Fruit fly (Drosophila melanogaster) whole organism, embryonic: ENCODE data around the gene Spase12.

Source experiments
- Adf1 ChIP-seq: fragments of 200-800 bp; sonication (Bioruptor generic); IDR thresholded peaks from 2 replicates; pipeline ENCODE4 v1.3.6; 2022; ENCODE audit warnings: missing biosample characterization, missing genetic modification characterization
- Awh ChIP-seq: fragments of 200-800 bp; sonication (Bioruptor generic); IDR thresholded peaks from 2 replicates; pipeline ENCODE4, ENCODE4 v1.3.6; 2022; ENCODE audit warnings: missing biosample characterization, missing genetic modification characterization
- BtbVII ChIP-seq: fragments of 200-800 bp; sonication (Bioruptor generic); optimal IDR thresholded peaks from 3 replicates; lab custom pipeline; 2017; ENCODE audit warnings: missing biosample characterization, mild to moderate bottlenecking, missing genetic modification characterization
- CG10543 ChIP-seq: fragments of 200-800 bp; sonication (Bioruptor generic); optimal IDR thresholded peaks from 3 replicates; lab custom pipeline; 2017; ENCODE audit warnings: missing biosample characterization, mild to moderate bottlenecking, missing genetic modification characterization, moderate library complexity
- CG11456 ChIP-seq: fragments of 200-800 bp; sonication (Bioruptor generic); IDR thresholded peaks from 3 replicates; pipeline ENCODE4 v1.3.6; 2022; ENCODE audit warnings: missing biosample characterization, missing genetic modification characterization
- CG13775 ChIP-seq: fragments of 200-800 bp; sonication (Bioruptor generic); optimal IDR thresholded peaks from 3 replicates; lab custom pipeline; 2017; ENCODE audit warnings: missing biosample characterization, mild to moderate bottlenecking, missing genetic modification characterization
- CG13894 ChIP-seq: fragments of 200-800 bp; sonication (Bioruptor generic); optimal IDR thresholded peaks from 3 replicates; lab custom pipeline; 2018; ENCODE audit warnings: missing biosample characterization, mild to moderate bottlenecking, missing genetic modification characterization, moderate library complexity
- CG1603 ChIP-seq: fragments of 200-800 bp; sonication (Bioruptor generic); optimal IDR thresholded peaks from 2 replicates; lab custom pipeline; 2019; ENCODE audit warnings: missing biosample characterization, mild to moderate bottlenecking, missing genetic modification characterization, moderate library complexity
- CG17186 ChIP-seq: fragments of 200-800 bp; sonication (Bioruptor generic); optimal IDR thresholded peaks from 3 replicates; lab custom pipeline; 2017; ENCODE audit warnings: missing biosample characterization, missing genetic modification reagents, missing genetic modification characterization
- CG17361 ChIP-seq: fragments of 200-800 bp; sonication (Bioruptor generic); IDR thresholded peaks from 3 replicates; pipeline ENCODE4 v1.3.6; 2022; ENCODE audit warnings: missing biosample characterization, missing genetic modification characterization
- CG17568 ChIP-seq: fragments of 200-800 bp; sonication (Bioruptor generic); optimal IDR thresholded peaks from 2 replicates; lab custom pipeline; 2018; ENCODE audit warnings: missing biosample characterization, mild to moderate bottlenecking, missing genetic modification characterization, moderate library complexity
- CG18011 ChIP-seq: fragments of 200-800 bp; sonication (Bioruptor generic); optimal IDR thresholded peaks from 2 replicates; lab custom pipeline; 2017; ENCODE audit warnings: missing biosample characterization, missing genetic modification characterization, mild to moderate bottlenecking, moderate library complexity, missing genotype
- CG18476 ChIP-seq: fragments of 200-800 bp; sonication (Bioruptor generic); optimal IDR thresholded peaks from 2 replicates; lab custom pipeline; 2016; ENCODE audit warnings: missing biosample characterization, mild to moderate bottlenecking, missing genetic modification characterization
- CG18619 ChIP-seq: fragments of 200-800 bp; sonication (Bioruptor generic); optimal IDR thresholded peaks from 3 replicates; lab custom pipeline; 2017; ENCODE audit warnings: missing biosample characterization, mild to moderate bottlenecking, missing genetic modification characterization
- CG18764 ChIP-seq: fragments of 200-800 bp; sonication (Bioruptor generic); optimal IDR thresholded peaks from 3 replicates; lab custom pipeline; 2016; ENCODE audit warnings: missing biosample characterization, missing genetic modification characterization
- CG34224 ChIP-seq: fragments of 200-800 bp; sonication (Bioruptor generic); IDR thresholded peaks from 3 replicates; pipeline ENCODE4 v1.3.6; 2022; ENCODE audit warnings: missing biosample characterization, missing genetic modification characterization; ENCODE audit not compliant: partially characterized antibody
- CG6813 ChIP-seq: fragments of 200-800 bp; sonication (Bioruptor generic); optimal IDR thresholded peaks from 2 replicates; lab custom pipeline; 2017; ENCODE audit warnings: missing biosample characterization, missing genetic modification characterization, mild to moderate bottlenecking, moderate library complexity, missing genetic modification reagents
- CG7271 ChIP-seq: fragments of 200-800 bp; sonication (Bioruptor generic); optimal IDR thresholded peaks from 2 replicates; lab custom pipeline; 2018; ENCODE audit warnings: missing biosample characterization, mild to moderate bottlenecking, missing genetic modification characterization, moderate library complexity
- CG7357 ChIP-seq: fragments of 200-800 bp; sonication (Bioruptor generic); IDR thresholded peaks from 3 replicates; pipeline ENCODE4 v1.3.6; 2022; ENCODE audit warnings: missing biosample characterization, missing genetic modification characterization
- CHES-1-like ChIP-seq: fragments of 200-800 bp; sonication (Bioruptor generic); optimal IDR thresholded peaks from 2 replicates; lab custom pipeline; 2016; ENCODE audit warnings: missing biosample characterization, missing genetic modification characterization
- Drgx ChIP-seq: fragments of 200-800 bp; sonication (Bioruptor generic); IDR thresholded peaks from 2 replicates; pipeline ENCODE4 v1.3.6; 2022; ENCODE audit warnings: missing biosample characterization, missing genetic modification characterization
- Hand ChIP-seq: fragments of 200-800 bp; sonication (Bioruptor generic); optimal IDR thresholded peaks from 2 replicates; lab custom pipeline; 2017; ENCODE audit warnings: mild to moderate bottlenecking, missing biosample characterization, missing genetic modification reagents, missing genetic modification characterization
- Hsf ChIP-seq: fragments of 200-800 bp; sonication (Bioruptor generic); optimal IDR thresholded peaks from 3 replicates; lab custom pipeline; 2016; ENCODE audit warnings: missing biosample characterization, missing genetic modification characterization
- MESR4 ChIP-seq: fragments of 200-800 bp; sonication (Bioruptor generic); optimal IDR thresholded peaks from 2 replicates; lab custom pipeline; 2018; ENCODE audit warnings: missing biosample characterization, mild to moderate bottlenecking, missing genetic modification characterization, moderate library complexity
- Nf-YA ChIP-seq: fragments of 200-800 bp; sonication (Bioruptor generic); IDR thresholded peaks from 2 replicates; pipeline ENCODE4 v1.3.6; 2022; ENCODE audit warnings: missing biosample characterization, missing genetic modification characterization
- Optix ChIP-seq: fragments of 200-800 bp; sonication (Bioruptor generic); IDR thresholded peaks from 3 replicates; pipeline ENCODE4 v1.3.6; 2022; ENCODE audit warnings: missing biosample characterization, missing genetic modification characterization
- Sox100B ChIP-seq: fragments of 200-800 bp; sonication (Bioruptor generic); optimal IDR thresholded peaks from 3 replicates; lab custom pipeline; 2018; ENCODE audit warnings: missing biosample characterization, mild to moderate bottlenecking, missing genetic modification characterization
- ase ChIP-seq: fragments of 200-800 bp; sonication (Bioruptor generic); IDR thresholded peaks from 3 replicates; pipeline ENCODE4 v1.3.6; 2022; ENCODE audit warnings: missing biosample characterization, missing genetic modification characterization
- bbx ChIP-seq: fragments of 200-800 bp; sonication (Bioruptor generic); IDR thresholded peaks from 2 replicates; pipeline ENCODE4 v1.3.6; 2022; ENCODE audit warnings: missing biosample characterization, missing genetic modification characterization; ENCODE audit not compliant: partially characterized antibody
- bigmax ChIP-seq: fragments of 200-800 bp; sonication (Bioruptor generic); optimal IDR thresholded peaks from 2 replicates; lab custom pipeline; 2018; ENCODE audit warnings: missing biosample characterization, mild to moderate bottlenecking, missing genetic modification characterization
- cato ChIP-seq: fragments of 200-800 bp; sonication (Bioruptor generic); optimal IDR thresholded peaks from 2 replicates; lab custom pipeline; 2016; ENCODE audit warnings: missing biosample characterization, missing genetic modification characterization, borderline replicate concordance
- chm ChIP-seq: fragments of 200-800 bp; sonication (Bioruptor generic); IDR thresholded peaks from 2 replicates; pipeline ENCODE4 v1.3.6; 2022; ENCODE audit warnings: missing biosample characterization, missing genetic modification characterization
- dmrt11E ChIP-seq: fragments of 200-800 bp; sonication (Bioruptor generic); optimal IDR thresholded peaks from 3 replicates; lab custom pipeline; 2018; ENCODE audit warnings: missing biosample characterization, mild to moderate bottlenecking, missing genetic modification characterization, moderate library complexity
- emc ChIP-seq: fragments of 200-800 bp; sonication (Bioruptor generic); optimal IDR thresholded peaks from 2 replicates; lab custom pipeline; 2016; ENCODE audit warnings: missing biosample characterization, missing genetic modification characterization
- ems ChIP-seq: fragments of 200-800 bp; sonication (Bioruptor generic); optimal IDR thresholded peaks from 3 replicates; lab custom pipeline; 2016; ENCODE audit warnings: missing biosample characterization, missing genetic modification characterization
- eve ChIP-seq, 2 experiments: fragments of >200 bp; optimal IDR thresholded peaks; 2 replicates each; lab custom pipeline; 2017; ENCODE audit warnings: missing biosample characterization in 2 of 2, missing genetic modification characterization in 2 of 2
- eyg ChIP-seq: fragments of 200-800 bp; sonication (Bioruptor generic); optimal IDR thresholded peaks from 3 replicates; lab custom pipeline; 2016; ENCODE audit warnings: missing biosample characterization, missing genetic modification characterization
- gcm2 ChIP-seq: fragments of 200-800 bp; sonication (Bioruptor generic); optimal IDR thresholded peaks from 2 replicates; lab custom pipeline; 2016; ENCODE audit warnings: missing biosample characterization, missing genetic modification characterization
- gsb-n ChIP-seq: fragments of 200-800 bp; sonication (Bioruptor generic); optimal IDR thresholded peaks from 3 replicates; lab custom pipeline; 2018; ENCODE audit warnings: missing biosample characterization, mild to moderate bottlenecking, missing genetic modification characterization
- jumu ChIP-seq: fragments of 200-800 bp; sonication (Bioruptor generic); optimal IDR thresholded peaks from 3 replicates; lab custom pipeline; 2016; ENCODE audit warnings: missing biosample characterization, missing genetic modification characterization
- ken ChIP-seq: fragments of 200-800 bp; sonication (Bioruptor generic); IDR thresholded peaks from 3 replicates; pipeline ENCODE4 v1.3.6; 2022; ENCODE audit warnings: missing biosample characterization, missing genetic modification characterization
- kni ChIP-seq: fragments of 200-800 bp; sonication (Bioruptor generic); optimal IDR thresholded peaks from 3 replicates; lab custom pipeline; 2017; ENCODE audit warnings: mild to moderate bottlenecking, missing biosample characterization, missing genetic modification reagents, missing genetic modification characterization
- luna ChIP-seq: fragments of 200-800 bp; sonication (Bioruptor generic); optimal IDR thresholded peaks from 2 replicates; lab custom pipeline; 2016; ENCODE audit warnings: missing biosample characterization, missing genetic modification characterization
- p53 ChIP-seq: fragments of 200-800 bp; sonication (Bioruptor generic); optimal IDR thresholded peaks from 2 replicates; lab custom pipeline; 2016; ENCODE audit warnings: missing biosample characterization, missing genetic modification characterization
- pfk ChIP-seq: fragments of 200-800 bp; sonication (Bioruptor generic); optimal IDR thresholded peaks from 2 replicates; lab custom pipeline; 2018; ENCODE audit warnings: missing biosample characterization, mild to moderate bottlenecking, missing genetic modification characterization, moderate library complexity
- slbo ChIP-seq: fragments of 200-800 bp; sonication (Bioruptor generic); IDR thresholded peaks from 2 replicates; pipeline ENCODE4 v1.3.6; 2022; ENCODE audit warnings: missing biosample characterization, missing genetic modification characterization
- sr ChIP-seq: fragments of 200-800 bp; sonication (Bioruptor generic); IDR thresholded peaks from 3 replicates; pipeline ENCODE4 v1.3.6; 2022; ENCODE audit warnings: missing biosample characterization, missing genetic modification characterization
- tio ChIP-seq: fragments of 200-800 bp; sonication (Bioruptor generic); optimal IDR thresholded peaks from 2 replicates; lab custom pipeline; 2017; ENCODE audit warnings: missing biosample characterization, missing genetic modification characterization, inconsistent platforms
- wek ChIP-seq: fragments of 200-800 bp; sonication (Bioruptor generic); optimal IDR thresholded peaks from 3 replicates; lab custom pipeline; 2018; ENCODE audit warnings: missing biosample characterization, mild to moderate bottlenecking, missing genetic modification characterization, moderate library complexity
- wor ChIP-seq: fragments of 200-800 bp; sonication (Bioruptor generic); IDR thresholded peaks from 2 replicates; pipeline ENCODE4 v1.3.6; 2022; ENCODE audit warnings: missing biosample characterization, missing genetic modification characterization

Gene Spase12

dm6 chr3R:29458689-29459136, 32.2 kb downstream of the Spase12 start (continued):
- TF ChIP-seq CG11456 = no peak
- no peak for TF ChIP-seq ken (GFP tag; lab: Robert Waterston, UW)
- 0 out of 2 replicates have a peak, but pooled peaks have one; percentile 34 for TF ChIP-seq Awh
- peak; percentile 70 for TF ChIP-seq Sox100B
- TF ChIP-seq p53 (GFP tag; lab: Kevin White, UChicago) = no peak
- TF ChIP-seq dmrt11E (tag; lab: Kevin White, UChicago) = peak; percentile 77
- peak; percentile 82 for TF ChIP-seq CG1603 (tag; lab: Kevin White, UChicago)
- TF ChIP-seq CG34224 (GFP tag; lab: Robert Waterston, UW) = no peak
- peak; percentile 45 for TF ChIP-seq tio
- peak; percentile 17; the same call in 1 of the 2 replicates for TF ChIP-seq Nf-YA
- no peak for TF ChIP-seq sr (GFP tag; lab: Robert Waterston, UW)
- TF ChIP-seq CG7271 (tag; lab: Kevin White, UChicago) = peak; percentile 57
- TF ChIP-seq kni = peak; percentile 67
- no peak for TF ChIP-seq CG17186 (GFP tag; lab: Kevin White, UChicago)
- TF ChIP-seq eyg = peak; percentile 35
- 0 out of 3 replicates have a peak, but pooled peaks have one; percentile 38 for TF ChIP-seq CG7357 (GFP tag; lab: Robert Waterston, UW)
- no peak for TF ChIP-seq MESR4
- no peak for TF ChIP-seq ems (GFP tag; lab: Kevin White, UChicago)
- TF ChIP-seq CG18476 = peak; percentile 18
- TF ChIP-seq CG10543 = no peak
- TF ChIP-seq gsb-n (tag; lab: Kevin White, UChicago) = peak; percentile 55
- TF ChIP-seq Drgx = 0 out of 2 replicates have a peak, but pooled peaks have one; percentile 35
- TF ChIP-seq BtbVII (GFP tag; lab: Kevin White, UChicago) = no peak
- no peak for TF ChIP-seq gcm2
- TF ChIP-seq CG18011 (GFP tag; lab: Kevin White, UChicago) = no peak
- no peak for TF ChIP-seq emc
- no peak for TF ChIP-seq CHES-1-like (GFP tag; lab: Kevin White, UChicago)
- TF ChIP-seq cato (GFP tag; lab: Kevin White, UChicago) = peak; percentile 38
- peak; percentile 47 for TF ChIP-seq CG13775 (GFP tag; lab: Kevin White, UChicago)
- TF ChIP-seq CG18619 = no peak
- TF ChIP-seq jumu (GFP tag; lab: Kevin White, UChicago) = peak; percentile 41
- TF ChIP-seq pfk (GFP tag; lab: Kevin White, UChicago) = no peak
- TF ChIP-seq Optix (GFP tag; lab: Robert Waterston, UW) = no peak
- peak; percentile 16 for TF ChIP-seq CG18764
- no peak for TF ChIP-seq Adf1
- no peak for TF ChIP-seq bbx (GFP tag; lab: Robert Waterston, UW)
- no peak for TF ChIP-seq bigmax (GFP tag; lab: Kevin White, UChicago)
- TF ChIP-seq CG17568 (GFP tag; lab: Kevin White, UChicago) = peak; percentile 19
- no peak for TF ChIP-seq ase
- TF ChIP-seq eve (GFP tag; optimal IDR thresholded peaks at IDR 0.05; lab: Kevin White, UChicago) = peak in 1 of 2 experiments; percentile 87
- no peak for TF ChIP-seq wor (GFP tag; lab: Robert Waterston, UW)
- TF ChIP-seq Hsf (GFP tag; lab: Kevin White, UChicago) = peak; percentile 65
- peak; percentile 34 for TF ChIP-seq wek (GFP tag; lab: Kevin White, UChicago)
- peak; percentile 64 for TF ChIP-seq CG17361 (GFP tag; lab: Robert Waterston, UW)
- TF ChIP-seq luna (GFP tag; lab: Kevin White, UChicago) = no peak
- TF ChIP-seq Hand (GFP tag; lab: Kevin White, UChicago) = no peak
- no peak for TF ChIP-seq slbo
- TF ChIP-seq chm = no peak
- peak; percentile 19 for TF ChIP-seq CG6813 (GFP tag; lab: Kevin White, UChicago)
- TF ChIP-seq CG13894 = no peak
